Worm (Caenorhabditis elegans): ENCODE results near the gene srbc-16.

ce11 chrV:2230912-2231311 lies 49.1 kb downstream of the srbc-16 start, which contains the start of gene nhr-134:
- TF ChIP-seq dao-5 (tag; optimal IDR thresholded peaks at IDR 0.05), result no peak
- no peak for TF ChIP-seq him-1 (tag; optimal IDR thresholded peaks at IDR 0.05)
- no peak for TF ChIP-seq W03F9.2 (tag; optimal IDR thresholded peaks at IDR 0.05)

Data from whole organism, L4/young adult.